Worm (Caenorhabditis elegans): Measurements from ENCODE around the gene B0222.5.

- TF ChIP-seq hnd-1 (tag; optimal IDR thresholded peaks at IDR 0.05) = no peak
- no peak for TF ChIP-seq ama-1 (optimal IDR thresholded peaks at IDR 0.05)
- no peak for TF ChIP-seq B0310.2 (tag; optimal IDR thresholded peaks at IDR 0.05)
- TF ChIP-seq hmg-4 (GFP tag; optimal IDR thresholded peaks at IDR 0.05) = no peak
- TF ChIP-seq aly-1 (tag; optimal IDR thresholded peaks at IDR 0.05) = no peak
- no peak for TF ChIP-seq tra-4 (tag; optimal IDR thresholded peaks at IDR 0.05)
- no peak for TF ChIP-seq flt-1 (GFP tag; IDR thresholded peaks at IDR 0.05)
- no peak for TF ChIP-seq hmbx-1 (tag; optimal IDR thresholded peaks at IDR 0.05)
- TF ChIP-seq ceh-13 (GFP tag; optimal IDR thresholded peaks at IDR 0.05) = no peak
Observed at ce11 chrV:9173789-9174188, 19.1 kb upstream of the B0222.5 start, which contains the start of gene pqn-16.
